Fruit fly (Drosophila melanogaster) whole organism: ENCODE measurements around the gene CG14207.

Experiments
- CG8478 ChIP-seq: fragments of >200 bp; optimal IDR thresholded peaks from 2 replicates; lab custom pipeline; 2018; ENCODE audit warnings: inconsistent platforms
- Dll ChIP-seq: fragments of >200 bp; optimal IDR thresholded peaks from 2 replicates; lab custom pipeline; 2017
- EcR ChIP-seq, 2 experiments: fragments of >200 bp; optimal IDR thresholded peaks; 2 replicates each; lab custom pipeline; 2017; ENCODE audit warnings: missing biosample characterization in 2 of 2, missing genetic modification characterization in 2 of 2, missing genetic modification reagents in 2 of 2
- pan ChIP-seq: fragments of >200 bp; optimal IDR thresholded peaks from 2 replicates; lab custom pipeline; 2017
- psq ChIP-seq: fragments of >200 bp; optimal IDR thresholded peaks from 2 replicates; lab custom pipeline; 2017
- usp ChIP-seq: fragments of >200 bp; optimal IDR thresholded peaks from 2 replicates; lab custom pipeline; 2017; ENCODE audit warnings: missing biosample characterization, missing genetic modification characterization, mixed read lengths

The CG14207 gene

DNA sequence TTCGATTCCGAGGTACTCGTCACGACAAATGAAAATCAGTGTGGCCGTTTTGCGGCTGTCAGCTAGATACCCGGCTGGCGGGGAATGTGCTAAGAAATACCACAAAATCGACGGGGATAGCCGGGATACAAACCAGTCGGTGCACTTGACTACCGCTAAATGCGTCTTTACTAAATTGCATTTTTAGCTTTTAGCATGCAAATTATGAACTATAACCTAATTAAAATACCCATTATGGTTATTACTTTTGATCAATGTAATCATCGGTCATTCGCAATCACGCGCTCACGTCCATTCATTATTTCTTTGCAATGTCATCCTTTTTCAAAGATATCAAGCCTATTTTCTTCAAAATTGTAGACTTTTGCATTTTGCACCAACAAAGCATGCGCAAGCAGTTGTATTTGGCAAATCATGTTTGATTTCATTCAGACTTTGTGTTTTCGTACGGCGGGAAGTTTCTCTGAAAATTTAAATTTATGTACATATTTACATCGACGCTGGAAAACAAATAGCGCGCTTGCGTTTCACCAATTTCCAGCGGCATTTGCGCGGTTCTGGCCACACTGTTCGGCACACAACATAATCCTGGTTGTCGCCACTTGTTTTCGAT is 33.4 kb downstream of the CG14207 start, which contains the start of gene Rcd-1:
TSS of gene Rcd-1 (plus strand) at position 440 of the 613 bp plus-strand sequence.
- TF ChIP-seq usp (GFP tag; lab: Kevin White, UChicago) = no peak
- TF ChIP-seq psq = no peak
- TF ChIP-seq pan (lab: Kevin White, UChicago) = no peak
- TF ChIP-seq CG8478 (lab: Kevin White, UChicago) = no peak

DNA sequence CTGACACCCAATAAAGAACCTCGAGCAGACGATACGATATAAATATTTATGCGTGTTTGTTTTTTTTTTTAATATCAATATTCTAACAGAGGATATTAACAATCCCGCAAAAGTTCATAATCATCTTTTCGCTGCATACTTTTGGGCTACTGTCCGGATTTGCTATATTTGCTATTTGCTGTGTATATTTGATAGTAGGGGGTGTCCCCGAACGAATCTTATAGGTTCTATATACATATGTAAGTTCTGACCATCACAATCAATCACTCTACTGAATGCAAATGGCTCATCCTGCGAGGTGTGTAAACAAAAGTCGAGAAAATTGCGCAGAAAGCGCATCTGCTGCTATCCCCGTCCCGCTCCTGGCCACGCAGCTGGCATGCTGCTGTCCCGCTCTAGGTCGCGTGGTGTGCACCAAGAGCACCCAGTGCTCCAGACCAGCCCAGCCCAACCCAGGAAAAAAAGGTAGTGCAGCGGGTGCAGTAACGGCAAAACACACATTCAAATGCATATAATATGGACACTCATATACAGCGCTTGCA is 35.8 kb downstream of the CG14207 start:
- TF ChIP-seq CG8478 (lab: Kevin White, UChicago) (peak; percentile 54), usp (GFP tag; lab: Kevin White, UChicago) (no peak)

DNA sequence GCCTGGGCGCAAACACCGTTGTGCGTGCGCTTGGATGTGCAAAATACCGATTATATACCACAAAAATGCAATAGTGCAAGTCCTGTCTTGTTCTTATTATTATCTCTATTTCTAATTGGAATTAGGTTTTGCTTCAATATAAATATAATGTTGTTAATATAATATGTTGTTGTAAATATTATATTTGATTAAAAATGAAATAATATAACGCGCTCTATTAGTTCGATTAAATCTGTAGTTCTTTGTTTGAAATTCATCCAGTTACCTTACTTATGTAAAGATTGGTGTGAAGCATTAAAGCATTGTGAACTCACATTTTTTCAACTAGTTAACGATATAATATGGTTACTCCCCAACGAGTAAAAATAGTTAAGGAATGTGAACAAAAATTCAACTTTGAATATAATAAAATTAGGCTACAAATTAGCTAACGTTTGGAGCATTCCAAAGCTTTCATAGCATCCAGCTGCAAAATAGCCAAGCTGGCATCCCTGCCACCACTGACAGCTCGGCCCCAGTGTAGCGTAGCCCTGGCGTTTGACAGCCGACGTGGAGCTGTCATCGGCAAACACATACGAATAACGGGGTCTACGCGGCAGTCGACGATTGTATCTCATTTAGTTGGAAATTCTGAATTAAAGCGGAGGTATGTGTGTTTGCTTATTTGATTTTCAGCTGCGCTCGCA is 38.0 kb downstream of the CG14207 start, which contains the start of the genes CG12237 and Sec61gamma:
TSS of gene CG12237 (minus strand) at position 51 of the 686 bp plus-strand sequence.
TSS of gene Sec61gamma (plus strand) at position 509 of the 686 bp plus-strand sequence.
- TF ChIP-seq Dll (lab: Kevin White, UChicago) = no peak
- TF ChIP-seq psq = no peak
- TF ChIP-seq pan (lab: Kevin White, UChicago) = no peak
- no peak for TF ChIP-seq usp (GFP tag; lab: Kevin White, UChicago)
- TF ChIP-seq EcR (GFP tag; optimal IDR thresholded peaks at IDR 0.05; lab: Kevin White, UChicago) = no peak
- TF ChIP-seq CG8478 (lab: Kevin White, UChicago) = no peak

DNA sequence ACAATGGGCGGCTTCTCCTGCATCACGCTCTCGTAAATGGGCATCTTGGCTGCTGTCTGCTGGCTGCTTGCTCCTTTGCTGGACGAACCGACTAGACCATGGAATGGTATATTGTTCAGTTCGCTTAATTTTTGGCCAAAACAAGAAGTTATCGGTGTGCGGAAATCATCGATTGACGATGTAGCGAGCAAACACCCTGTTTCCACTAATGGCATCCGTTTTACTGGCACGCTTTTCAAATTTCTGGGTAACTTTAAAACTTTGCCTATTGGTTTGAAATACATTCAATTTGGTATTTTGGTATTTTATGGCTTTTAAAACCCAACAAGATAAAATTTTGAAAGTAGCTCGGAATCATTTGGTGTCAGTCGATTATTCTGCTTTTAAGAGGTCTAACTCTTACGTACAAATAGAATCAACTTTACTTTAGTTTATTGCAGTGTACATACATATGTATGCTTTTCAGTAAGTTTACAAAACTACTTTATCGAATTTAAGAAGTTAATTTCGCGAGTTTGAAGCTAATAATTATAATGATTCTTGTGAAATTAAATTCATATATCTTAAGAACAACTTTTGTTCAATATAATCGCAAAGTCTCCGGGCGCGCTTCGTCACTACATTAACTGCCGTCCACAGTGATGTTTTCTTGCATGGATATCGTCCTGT is 41.0 kb downstream of the CG14207 start, which contains the start of gene Arp10:
TSS of gene Arp10 (minus strand) at position 304 of the 669 bp plus-strand sequence.
- no peak for TF ChIP-seq CG8478 (lab: Kevin White, UChicago)
- no peak for TF ChIP-seq psq
- no peak for TF ChIP-seq Dll (lab: Kevin White, UChicago)
- no peak for TF ChIP-seq pan (lab: Kevin White, UChicago)
- TF ChIP-seq EcR (GFP tag; optimal IDR thresholded peaks at IDR 0.05; lab: Kevin White, UChicago) = no peak
- no peak for TF ChIP-seq usp (GFP tag; lab: Kevin White, UChicago)

DNA sequence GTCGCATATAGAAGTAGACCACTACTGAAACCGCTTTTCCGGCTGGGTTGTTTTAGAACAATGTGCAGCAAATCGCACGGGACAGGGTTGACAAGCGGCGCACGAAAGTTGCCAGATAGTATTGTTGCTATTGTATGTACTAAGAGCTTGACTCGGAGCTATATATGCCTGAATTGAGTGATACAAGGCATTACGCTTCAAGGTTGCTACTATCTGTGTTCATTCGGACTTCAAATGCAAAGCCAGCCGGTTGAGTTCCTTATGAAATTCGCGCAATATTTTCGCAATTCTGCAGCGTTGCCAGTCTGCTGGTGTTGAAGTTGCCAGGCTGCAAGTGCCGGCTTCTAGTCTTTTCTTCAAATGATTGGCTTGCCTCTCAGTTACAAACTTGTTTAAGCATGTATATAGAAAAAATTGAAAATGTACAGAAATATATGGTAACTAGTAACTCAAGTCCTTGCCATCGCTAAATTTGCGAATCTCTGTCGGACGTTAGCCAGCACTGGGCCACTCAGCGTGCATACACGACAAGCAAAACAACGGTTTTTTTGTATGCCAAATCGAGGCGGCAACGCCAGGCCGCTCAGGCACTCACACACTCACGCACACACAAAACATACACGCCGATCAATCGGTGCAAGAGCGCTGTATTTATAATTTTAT is 46.9 kb downstream of the CG14207 start, which contains the start of the genes Ranbp21 and Elys:
TSS of gene Ranbp21 (minus strand) at position 513 of the 663 bp plus-strand sequence.
TSS of gene Elys (plus strand) at position 549 of the 663 bp plus-strand sequence.
- TF ChIP-seq pan (lab: Kevin White, UChicago) = no peak
- no peak for TF ChIP-seq EcR (GFP tag; optimal IDR thresholded peaks at IDR 0.05; lab: Kevin White, UChicago)
- no peak for TF ChIP-seq psq
- no peak for TF ChIP-seq usp (GFP tag; lab: Kevin White, UChicago)
- TF ChIP-seq CG8478 (lab: Kevin White, UChicago) = no peak
- TF ChIP-seq Dll (lab: Kevin White, UChicago) = no peak
